Worm (Caenorhabditis elegans) whole organism, young adult: Measurements from ENCODE around the gene best-9.

Source experiments
- B0019.2 ChIP-seq: fragments of 200-800 bp; sonication (Bioruptor generic); conservative IDR thresholded peaks from 2 replicates; pipeline ENCODE4 v1.3.6; 2022; ENCODE audit warnings: missing genetic modification reagents, missing genetic modification characterization, missing compliant biosample characterization
- D2030.7 ChIP-seq: fragments of 200-800 bp; sonication (Bioruptor generic); IDR thresholded peaks from 2 replicates; pipeline ENCODE4 v1.3.6; 2022; ENCODE audit warnings: missing genetic modification reagents, missing genetic modification characterization, missing compliant biosample characterization
- F10E7.11 ChIP-seq: sonication (generic microtip); optimal IDR thresholded peaks from 2 replicates; lab custom pipeline; 2017; ENCODE audit warnings: mild to moderate bottlenecking, missing genetic modification characterization, moderate library complexity, missing compliant biosample characterization
- F22D6.2 ChIP-seq: sonication (generic microtip); optimal IDR thresholded peaks from 2 replicates; lab custom pipeline; 2016; ENCODE audit warnings: mild to moderate bottlenecking, missing genetic modification characterization, missing compliant biosample characterization
- F39B2.1 ChIP-seq: fragments of 200-800 bp; sonication (Bioruptor generic); IDR thresholded peaks from 2 replicates; pipeline ENCODE4 v1.3.6; 2022; ENCODE audit warnings: missing genetic modification reagents, missing genetic modification characterization, missing compliant biosample characterization
- F49E8.2 ChIP-seq: sonication (generic microtip); optimal IDR thresholded peaks from 3 replicates; lab custom pipeline; 2017; ENCODE audit warnings: missing genetic modification characterization, mild to moderate bottlenecking, missing compliant biosample characterization, antibody characterized with exemption, moderate library complexity; ENCODE audit not compliant: insufficient read depth
- F55B11.4 ChIP-seq: sonication (generic microtip); optimal IDR thresholded peaks from 2 replicates; lab custom pipeline; 2016; ENCODE audit warnings: missing compliant biosample characterization, missing genetic modification characterization, borderline replicate concordance; ENCODE audit not compliant: insufficient read depth
- F57A8.1 ChIP-seq: fragments of 200-800 bp; sonication (Bioruptor generic); optimal IDR thresholded peaks from 2 replicates; lab custom pipeline; 2018; ENCODE audit warnings: mild to moderate bottlenecking, missing genetic modification characterization, moderate library complexity, missing compliant biosample characterization
- K12H6.12 ChIP-seq: fragments of 200-800 bp; sonication (Bioruptor generic); optimal IDR thresholded peaks from 2 replicates; lab custom pipeline; 2018; ENCODE audit warnings: mild to moderate bottlenecking, missing genetic modification characterization, missing compliant biosample characterization
- Y95B8A.8 ChIP-seq: fragments of 200-800 bp; sonication (Bioruptor generic); IDR thresholded peaks from 2 replicates; pipeline ENCODE4 v1.3.6; 2022; ENCODE audit warnings: missing genetic modification reagents, missing genetic modification characterization, missing compliant biosample characterization
- aptf-2 ChIP-seq: fragments of 200-800 bp; sonication (Bioruptor generic); conservative IDR thresholded peaks from 2 replicates; pipeline ENCODE4 v1.3.6; 2022; ENCODE audit warnings: missing genetic modification reagents, missing genetic modification characterization, missing compliant biosample characterization
- aptf-3 ChIP-seq: fragments of 200-800 bp; sonication (Bioruptor generic); IDR thresholded peaks from 2 replicates; pipeline ENCODE4 v1.3.6; 2022; ENCODE audit warnings: missing genetic modification characterization, missing compliant biosample characterization
- bed-1 ChIP-seq: fragments of 200-800 bp; sonication (Bioruptor generic); IDR thresholded peaks from 2 replicates; pipeline ENCODE4 v1.3.6; 2022; ENCODE audit warnings: missing genetic modification reagents, missing genetic modification characterization, missing compliant biosample characterization
- ceh-58 ChIP-seq: fragments of 200-800 bp; sonication (Bioruptor generic); IDR thresholded peaks from 2 replicates; pipeline ENCODE4 v1.3.6; 2022; ENCODE audit warnings: missing genetic modification characterization, missing compliant biosample characterization
- chd-7 ChIP-seq: sonication (generic microtip); optimal IDR thresholded peaks from 2 replicates; lab custom pipeline; 2016; ENCODE audit warnings: mild to moderate bottlenecking, missing genetic modification characterization, moderate library complexity, missing compliant biosample characterization
- dpl-1 ChIP-seq: fragments of 150-350 bp; optimal IDR thresholded peaks from 2 replicates; lab custom pipeline; 2014; ENCODE audit warnings: missing biosample characterization, missing genetic modification reagents, missing genetic modification characterization
- egrh-3 ChIP-seq: fragments of 200-800 bp; sonication (Bioruptor generic); IDR thresholded peaks from 2 replicates; pipeline ENCODE4 v1.3.6; 2022; ENCODE audit warnings: missing genetic modification reagents, missing genetic modification characterization, missing compliant biosample characterization
- hlh-26 ChIP-seq: fragments of 200-800 bp; sonication (Bioruptor generic); conservative IDR thresholded peaks from 2 replicates; pipeline ENCODE4 v1.3.6; 2022; ENCODE audit warnings: missing genetic modification reagents, missing genetic modification characterization, missing compliant biosample characterization
- hmg-1.2 ChIP-seq: fragments of 200-800 bp; sonication (Bioruptor generic); IDR thresholded peaks from 2 replicates; pipeline ENCODE4 v1.3.6; 2022; ENCODE audit warnings: missing genetic modification reagents, missing genetic modification characterization, missing compliant biosample characterization
- lin-35 ChIP-seq, 3 experiments: fragments of 150-350 bp in 2 of 3; sonication (generic microtip) in 1 of 3; optimal IDR thresholded peaks; 2 replicates each; lab custom pipeline; 2014 to 2018; ENCODE audit warnings: missing biosample characterization in 3 of 3, missing genetic modification characterization in 3 of 3, missing genetic modification reagents in 3 of 3
- lin-54 ChIP-seq: fragments of 200-800 bp; sonication (Bioruptor generic); optimal IDR thresholded peaks from 2 replicates; lab custom pipeline; 2018; ENCODE audit warnings: mild to moderate bottlenecking, missing genetic modification characterization, missing compliant biosample characterization
- lsl-1 ChIP-seq: fragments of 200-800 bp; sonication (Bioruptor generic); optimal IDR thresholded peaks from 2 replicates; lab custom pipeline; 2018; ENCODE audit warnings: mild to moderate bottlenecking, missing genetic modification characterization, moderate library complexity, missing compliant biosample characterization
- lsy-27 ChIP-seq: sonication (generic microtip); optimal IDR thresholded peaks from 2 replicates; lab custom pipeline; 2017; ENCODE audit warnings: missing genetic modification characterization, mild to moderate bottlenecking, missing compliant biosample characterization, antibody characterized with exemption, missing genotype, borderline replicate concordance; ENCODE audit not compliant: insufficient read depth
- madf-10 ChIP-seq: sonication (generic microtip); optimal IDR thresholded peaks from 2 replicates; lab custom pipeline; 2016; ENCODE audit warnings: mild to moderate bottlenecking, missing genetic modification characterization, missing compliant biosample characterization
- madf-6 ChIP-seq: fragments of 200-800 bp; sonication (Bioruptor generic); IDR thresholded peaks from 2 replicates; pipeline ENCODE4 v1.3.6; 2022; ENCODE audit warnings: missing genetic modification reagents, missing genetic modification characterization, missing compliant biosample characterization
- mxl-1 ChIP-seq: sonication (generic microtip); optimal IDR thresholded peaks from 2 replicates; lab custom pipeline; 2016; ENCODE audit warnings: missing genetic modification characterization, missing compliant biosample characterization
- nfya-2 ChIP-seq: fragments of 200-800 bp; sonication (Bioruptor generic); IDR thresholded peaks from 2 replicates; pipeline ENCODE4 v1.3.6; 2022; ENCODE audit warnings: missing genetic modification reagents, missing genetic modification characterization, missing compliant biosample characterization
- nhr-120 ChIP-seq: fragments of 200-800 bp; sonication (Bioruptor generic); IDR thresholded peaks from 2 replicates; pipeline ENCODE4 v1.3.6; 2022; ENCODE audit warnings: missing genetic modification characterization, missing compliant biosample characterization
- nhr-179 ChIP-seq: sonication (generic microtip); optimal IDR thresholded peaks from 2 replicates; lab custom pipeline; 2016; ENCODE audit warnings: mild to moderate bottlenecking, missing genetic modification characterization, missing compliant biosample characterization
- nhr-27 ChIP-seq: fragments of 200-800 bp; sonication (Bioruptor generic); optimal IDR thresholded peaks from 2 replicates; lab custom pipeline; 2018; ENCODE audit warnings: mild to moderate bottlenecking, missing genetic modification characterization, moderate library complexity, missing compliant biosample characterization
- pbrm-1 ChIP-seq: fragments of 200-800 bp; sonication (Bioruptor generic); IDR thresholded peaks from 2 replicates; pipeline ENCODE4 v1.3.6; 2022; ENCODE audit warnings: missing genetic modification reagents, missing genetic modification characterization, missing compliant biosample characterization
- sdz-38 ChIP-seq: sonication (generic microtip); optimal IDR thresholded peaks from 2 replicates; lab custom pipeline; 2016; ENCODE audit warnings: missing genotype, missing genetic modification characterization, missing compliant biosample characterization
- sea-2 ChIP-seq: fragments of 200-800 bp; sonication (Bioruptor generic); IDR thresholded peaks from 2 replicates; pipeline ENCODE4 v1.3.6; 2022; ENCODE audit warnings: missing genetic modification characterization, missing compliant biosample characterization
- snpc-3.4 ChIP-seq: sonication (generic microtip); optimal IDR thresholded peaks from 2 replicates; lab custom pipeline; 2017; ENCODE audit warnings: missing genetic modification characterization, mild to moderate bottlenecking, missing compliant biosample characterization, antibody characterized with exemption, moderate library complexity, missing genotype, missing genetic modification reagents
- snpc-4 ChIP-seq, 5 experiments: fragments of 150-350 bp in 1 of 5; sonication (generic microtip) in 4 of 5; optimal IDR thresholded peaks; 2 replicates each; lab custom pipeline; 2014 to 2018; ENCODE audit warnings: missing genetic modification characterization in 5 of 5, missing biosample characterization in 3 of 5, antibody characterized with exemption in 2 of 5, mild to moderate bottlenecking in 2 of 5, missing compliant biosample characterization in 2 of 5, missing genotype in 2 of 5, moderate library complexity in 2 of 5, missing genetic modification reagents in 1 of 5
- somi-1 ChIP-seq: fragments of 200-800 bp; sonication (Bioruptor generic); optimal IDR thresholded peaks from 2 replicates; lab custom pipeline; 2018; ENCODE audit warnings: mild to moderate bottlenecking, missing genetic modification characterization, missing compliant biosample characterization
- tbp1 ChIP-seq: fragments of 200-800 bp; sonication (Bioruptor generic); optimal IDR thresholded peaks from 2 replicates; lab custom pipeline; 2018; ENCODE audit warnings: mild to moderate bottlenecking, missing genetic modification characterization, missing compliant biosample characterization
- zim-3 ChIP-seq: sonication (generic microtip); optimal IDR thresholded peaks from 2 replicates; lab custom pipeline; 2017; ENCODE audit warnings: mild to moderate bottlenecking, missing genetic modification characterization, moderate library complexity, missing compliant biosample characterization
- ztf-25 ChIP-seq: fragments of 200-800 bp; sonication (Bioruptor generic); IDR thresholded peaks from 2 replicates; pipeline ENCODE4 v1.3.6; 2022; ENCODE audit warnings: missing genetic modification reagents, missing genetic modification characterization, missing compliant biosample characterization
- ztf-28 ChIP-seq: fragments of 200-800 bp; sonication (Bioruptor generic); IDR thresholded peaks from 2 replicates; pipeline ENCODE4 v1.3.6; 2022; ENCODE audit warnings: missing genetic modification reagents, missing genetic modification characterization, missing compliant biosample characterization

Gene best-9

ce11 chrIV:6548609-6549008 lies 11.9 kb upstream of the best-9 start, which contains the start of gene fan-1 (continued):
- TF ChIP-seq hlh-26 (GFP tag; lab: Robert Waterston, UW) (no peak), madf-6 (GFP tag; lab: Robert Waterston, UW) (no peak), egrh-3 (GFP tag; lab: Robert Waterston, UW) (no peak), madf-10 (tag; lab: Kevin White, UChicago) (no peak), aptf-2 (GFP tag; lab: Robert Waterston, UW) (no peak), F10E7.11 (no peak), D2030.7 (GFP tag; lab: Robert Waterston, UW) (no peak), ztf-25 (no peak), somi-1 (GFP tag; lab: Kevin White, UChicago) (no peak), B0019.2 (GFP tag; lab: Robert Waterston, UW) (no peak), nhr-120 (GFP tag; lab: Robert Waterston, UW) (no peak), lsy-27 (tag; lab: Kevin White, UChicago) (no peak), snpc-4 (GFP tag; optimal IDR thresholded peaks at IDR 0.05; lab: Kevin White, UChicago) (no peak), snpc-4 (tag; optimal IDR thresholded peaks at IDR 0.05; lab: Kevin White, UChicago) (peak in 2 of 4 experiments; percentile 74 to 83), bed-1 (GFP tag; lab: Robert Waterston, UW) (no peak), sea-2 (GFP tag; lab: Robert Waterston, UW) (no peak), F57A8.1 (GFP tag; lab: Kevin White, UChicago) (no peak), ceh-58 (no peak), Y95B8A.8 (GFP tag; lab: Robert Waterston, UW) (no peak), aptf-3 (GFP tag; lab: Robert Waterston, UW) (no peak), hmg-1.2 (GFP tag; lab: Robert Waterston, UW) (peak; percentile 88), tbp1 (GFP tag; lab: Kevin White, UChicago) (peak; percentile 26), lsl-1 (GFP tag; lab: Kevin White, UChicago) (no peak), lin-35 (GFP tag; optimal IDR thresholded peaks at IDR 0.05; lab: Kevin White, UChicago) (peak in 1 of 3 experiments; percentile 90), F49E8.2 (no peak), nhr-27 (no peak), F39B2.1 (GFP tag; lab: Robert Waterston, UW) (no peak), F22D6.2 (tag; lab: Kevin White, UChicago) (no peak), nfya-2 (GFP tag; lab: Robert Waterston, UW) (no peak), zim-3 (no peak), mxl-1 (no peak), pbrm-1 (GFP tag; lab: Robert Waterston, UW) (no peak), snpc-3.4 (tag; lab: Kevin White, UChicago) (peak; percentile 37), chd-7 (tag; lab: Kevin White, UChicago) (no peak), nhr-179 (no peak), lin-54 (GFP tag; lab: Kevin White, UChicago) (peak; percentile 93), sdz-38 (tag; lab: Kevin White, UChicago) (no peak), ztf-28 (no peak), dpl-1 (GFP tag; lab: Kevin White, UChicago) (peak; percentile 52), K12H6.12 (tag; lab: Kevin White, UChicago) (no peak), F55B11.4 (tag; lab: Kevin White, UChicago) (no peak)
- TF ChIP-seq, all 124 proteins: peak for 12
